Worm (Caenorhabditis elegans) whole organism, L4 larva: ENCODE results near the gene Y62E10A.23.

ENCODE experiments used
- F26F4.8 ChIP-seq: fragments of 200-800 bp; sonication (Bioruptor generic); conservative IDR thresholded peaks from 2 replicates; pipeline ENCODE4 v1.3.6; 2022; ENCODE audit warnings: missing genetic modification characterization, missing compliant biosample characterization
- F37D6.2 ChIP-seq: sonication (generic microtip); optimal IDR thresholded peaks from 2 replicates; lab custom pipeline; 2016; ENCODE audit warnings: mild to moderate bottlenecking, missing genetic modification characterization, missing compliant biosample characterization
- F49E8.2 ChIP-seq: sonication (generic microtip); optimal IDR thresholded peaks from 2 replicates; lab custom pipeline; 2016; ENCODE audit warnings: missing compliant biosample characterization, mild to moderate bottlenecking, missing genetic modification characterization, borderline replicate concordance
- T26A8.4 ChIP-seq: fragments of 200-800 bp; sonication (Bioruptor generic); IDR thresholded peaks from 2 replicates; pipeline ENCODE4 v1.3.6; 2022; ENCODE audit warnings: missing genetic modification characterization, missing compliant biosample characterization
- Y48G9A.11 ChIP-seq: fragments of 200-800 bp; sonication (Bioruptor generic); IDR thresholded peaks from 2 replicates; pipeline ENCODE4 v1.3.6; 2022; ENCODE audit warnings: missing genetic modification reagents, missing genetic modification characterization, missing compliant biosample characterization
- ZK337.2 ChIP-seq: fragments of 200-800 bp; sonication (Bioruptor generic); IDR thresholded peaks from 2 replicates; pipeline ENCODE4 v1.3.6; 2022; ENCODE audit warnings: missing genetic modification reagents, missing genetic modification characterization, missing compliant biosample characterization
- aha-1 ChIP-seq: fragments of 150-350 bp; peaks from one replicate; lab custom pipeline; 2014; ENCODE audit warnings: missing biosample characterization, missing genetic modification characterization
- aly-2 ChIP-seq: sonication (generic microtip); optimal IDR thresholded peaks from 2 replicates; lab custom pipeline; 2018; ENCODE audit warnings: missing biosample characterization, missing genetic modification characterization
- ama-1 ChIP-seq: fragments of 150-350 bp; optimal IDR thresholded peaks from 2 replicates; lab custom pipeline; 2014; ENCODE audit warnings: inconsistent platforms, mixed read lengths
- ceh-32 ChIP-seq: sonication (generic microtip); optimal IDR thresholded peaks from 2 replicates; lab custom pipeline; 2016; ENCODE audit warnings: mild to moderate bottlenecking, missing genetic modification characterization, missing compliant biosample characterization; ENCODE audit not compliant: poor library complexity
- ceh-44 ChIP-seq: fragments of 200-800 bp; sonication (Bioruptor generic); IDR thresholded peaks from 2 replicates; pipeline ENCODE4 v1.3.6; 2022; ENCODE audit warnings: missing genetic modification reagents, missing genetic modification characterization, missing compliant biosample characterization
- ceh-62 ChIP-seq: sonication (generic microtip); optimal IDR thresholded peaks from 2 replicates; lab custom pipeline; 2017; ENCODE audit warnings: missing biosample characterization, missing genetic modification characterization
- ceh-82 ChIP-seq: sonication (generic microtip); optimal IDR thresholded peaks from 2 replicates; lab custom pipeline; 2017; ENCODE audit warnings: missing biosample characterization, missing genetic modification characterization
- ces-1 ChIP-seq: fragments of 150-350 bp; sonication (generic microtip); optimal IDR thresholded peaks from 4 replicates; lab custom pipeline; 2014; ENCODE audit warnings: missing biosample characterization, missing genetic modification reagents, missing genetic modification characterization
- ctbp-1 ChIP-seq: fragments of 200-800 bp; sonication (Bioruptor generic); IDR thresholded peaks from 2 replicates; pipeline ENCODE4 v1.3.6; 2022; ENCODE audit warnings: missing genetic modification reagents, missing genetic modification characterization, missing compliant biosample characterization
- daf-16 ChIP-seq, 3 experiments: sonication (generic microtip); optimal IDR thresholded peaks; 2 replicates each; lab custom pipeline; 2016 to 2017; ENCODE audit warnings: missing genetic modification characterization in 3 of 3, missing genetic modification reagents in 3 of 3, mild to moderate bottlenecking in 2 of 3, missing compliant biosample characterization in 2 of 3, missing biosample characterization in 1 of 3, moderate library complexity in 1 of 3
- dmd-8 ChIP-seq: fragments of 200-800 bp; sonication (Bioruptor generic); IDR thresholded peaks from 2 replicates; pipeline ENCODE4 v1.3.6; 2022; ENCODE audit warnings: missing genetic modification characterization, missing compliant biosample characterization
- dpl-1 ChIP-seq: fragments of 150-350 bp; optimal IDR thresholded peaks from 2 replicates; lab custom pipeline; 2014; ENCODE audit warnings: missing biosample characterization, missing genetic modification reagents, missing genetic modification characterization
- dve-1 ChIP-seq: sonication (generic microtip); optimal IDR thresholded peaks from 2 replicates; lab custom pipeline; 2017; ENCODE audit warnings: antibody characterized with exemption, mild to moderate bottlenecking, missing genetic modification characterization, missing compliant biosample characterization; ENCODE audit not compliant: insufficient read depth
- egl-43 ChIP-seq: fragments of 200-800 bp; sonication (Bioruptor generic); IDR thresholded peaks from 2 replicates; pipeline ENCODE4 v1.3.6; 2022; ENCODE audit warnings: missing genetic modification reagents, missing genetic modification characterization, missing compliant biosample characterization
- hif-1 ChIP-seq, 2 experiments: sonication (generic microtip); optimal IDR thresholded peaks; 2 replicates each; lab custom pipeline; 2016 to 2017; ENCODE audit warnings: missing compliant biosample characterization in 2 of 2, missing genetic modification characterization in 2 of 2, missing genetic modification reagents in 2 of 2, missing genotype in 2 of 2, mild to moderate bottlenecking in 1 of 2
- hlh-11 ChIP-seq: fragments of 200-800 bp; sonication (Bioruptor generic); optimal IDR thresholded peaks from 2 replicates; lab custom pipeline; 2018; ENCODE audit warnings: mild to moderate bottlenecking, missing genetic modification characterization, missing compliant biosample characterization
- hlh-30 ChIP-seq: sonication (generic microtip); optimal IDR thresholded peaks from 2 replicates; lab custom pipeline; 2017; ENCODE audit warnings: antibody characterized with exemption, mild to moderate bottlenecking, missing genetic modification characterization, missing compliant biosample characterization; ENCODE audit not compliant: insufficient read depth
- lin-1 ChIP-seq: fragments of 200-800 bp; sonication (Bioruptor generic); IDR thresholded peaks from 2 replicates; pipeline ENCODE4 v1.3.6; 2022; ENCODE audit warnings: missing genetic modification reagents, missing genetic modification characterization, missing compliant biosample characterization
- lin-13 ChIP-seq: fragments of 150-350 bp; optimal IDR thresholded peaks from 2 replicates; lab custom pipeline; 2014; ENCODE audit warnings: missing biosample characterization, missing genetic modification reagents, missing genetic modification characterization
- lin-38 ChIP-seq: fragments of 200-800 bp; sonication (Bioruptor generic); IDR thresholded peaks from 2 replicates; pipeline ENCODE4 v1.3.6; 2022; ENCODE audit warnings: missing genetic modification reagents, missing genetic modification characterization, missing compliant biosample characterization
- lsy-2 ChIP-seq, 2 experiments: fragments of 150-350 bp in 1 of 2; sonication (generic microtip) in 1 of 2; optimal IDR thresholded peaks; 2 replicates each; lab custom pipeline; 2014 to 2017; ENCODE audit warnings: missing biosample characterization in 2 of 2, missing genetic modification characterization in 2 of 2
- madf-9 ChIP-seq: fragments of 200-800 bp; sonication (Bioruptor generic); conservative IDR thresholded peaks from 2 replicates; pipeline ENCODE4 v1.3.6; 2022; ENCODE audit warnings: missing genetic modification reagents, missing genetic modification characterization, missing compliant biosample characterization
- mep-1 ChIP-seq: fragments of 150-350 bp; sonication (generic microtip); optimal IDR thresholded peaks from 3 replicates; lab custom pipeline; 2014; ENCODE audit warnings: missing biosample characterization, missing genetic modification characterization
- mes-2 ChIP-seq: sonication (generic microtip); optimal IDR thresholded peaks from 2 replicates; lab custom pipeline; 2016; ENCODE audit warnings: missing genotype, mild to moderate bottlenecking, missing genetic modification characterization, missing compliant biosample characterization; ENCODE audit not compliant: poor library complexity, severe bottlenecking
- mxl-2 ChIP-seq: fragments of 200-800 bp; sonication (Bioruptor generic); conservative IDR thresholded peaks from 2 replicates; pipeline ENCODE4 v1.3.6; 2022; ENCODE audit warnings: missing genetic modification reagents, missing genetic modification characterization, missing compliant biosample characterization
- mxl-3 ChIP-seq: fragments of 200-800 bp; sonication (Bioruptor generic); optimal IDR thresholded peaks from 2 replicates; lab custom pipeline; 2018; ENCODE audit warnings: mild to moderate bottlenecking, missing genetic modification characterization, missing compliant biosample characterization
- nhr-11 ChIP-seq: fragments of 150-350 bp; optimal IDR thresholded peaks from 2 replicates; lab custom pipeline; 2014; ENCODE audit warnings: missing biosample characterization, missing genetic modification characterization
- nhr-111 ChIP-seq: fragments of 200-800 bp; sonication (Bioruptor generic); optimal IDR thresholded peaks from 2 replicates; lab custom pipeline; 2018; ENCODE audit warnings: mild to moderate bottlenecking, missing genetic modification characterization, missing compliant biosample characterization
- nhr-25 ChIP-seq: sonication (generic microtip); optimal IDR thresholded peaks from 2 replicates; lab custom pipeline; 2017; ENCODE audit warnings: missing genetic modification characterization, mild to moderate bottlenecking, missing compliant biosample characterization, antibody characterized with exemption, moderate library complexity, borderline replicate concordance; ENCODE audit not compliant: insufficient read depth
- nhr-28 ChIP-seq: fragments of 150-350 bp; optimal IDR thresholded peaks from 2 replicates; lab custom pipeline; 2014; ENCODE audit warnings: missing biosample characterization, missing genetic modification characterization
- nhr-6 ChIP-seq: fragments of 150-350 bp; optimal IDR thresholded peaks from 2 replicates; lab custom pipeline; 2014; ENCODE audit warnings: missing biosample characterization, missing genetic modification characterization
- nhr-76 ChIP-seq: fragments of 150-350 bp; optimal IDR thresholded peaks from 2 replicates; lab custom pipeline; 2014; ENCODE audit warnings: missing biosample characterization, missing genetic modification characterization
- pha-4 ChIP-seq, 2 experiments: fragments of 150-350 bp in 1 of 2; fragments of 200-800 bp in 1 of 2; sonication (Bioruptor generic) in 1 of 2; IDR thresholded peaks in 1 of 2; optimal IDR thresholded peaks in 1 of 2; 2 replicates each; pipeline versions ENCODE4 v1.3.6 to Lab custom; 2014 to 2022; ENCODE audit warnings: missing genetic modification characterization in 2 of 2, missing genetic modification reagents in 2 of 2, missing biosample characterization in 1 of 2, missing compliant biosample characterization in 1 of 2
- pqm-1 ChIP-seq: sonication (generic microtip); optimal IDR thresholded peaks from 2 replicates; lab custom pipeline; 2017; ENCODE audit warnings: missing biosample characterization, missing genetic modification characterization
- rbr-2 ChIP-seq: sonication (generic microtip); optimal IDR thresholded peaks from 2 replicates; lab custom pipeline; 2016; ENCODE audit warnings: missing genotype, missing genetic modification characterization, missing compliant biosample characterization
- saeg-2 ChIP-seq: fragments of 200-800 bp; sonication (Bioruptor generic); IDR thresholded peaks from 2 replicates; pipeline ENCODE4 v1.3.6; 2022; ENCODE audit warnings: missing genetic modification reagents, missing genetic modification characterization, missing compliant biosample characterization
- set-16 ChIP-seq: fragments of 200-800 bp; sonication (Bioruptor generic); IDR thresholded peaks from 2 replicates; pipeline ENCODE4 v1.3.6; 2022; ENCODE audit warnings: missing genetic modification reagents, missing genetic modification characterization, missing compliant biosample characterization
- skn-1 ChIP-seq: fragments of 150-350 bp; optimal IDR thresholded peaks from 2 replicates; lab custom pipeline; 2014; ENCODE audit warnings: missing biosample characterization, missing genetic modification characterization
- spr-1 ChIP-seq: sonication (generic microtip); optimal IDR thresholded peaks from 2 replicates; lab custom pipeline; 2016; ENCODE audit warnings: mild to moderate bottlenecking, missing genetic modification characterization, missing compliant biosample characterization
- unc-130 ChIP-seq: sonication (generic microtip); optimal IDR thresholded peaks from 2 replicates; lab custom pipeline; 2016; ENCODE audit warnings: missing genetic modification reagents, missing genetic modification characterization, missing compliant biosample characterization
- unc-39 ChIP-seq: sonication (generic microtip); optimal IDR thresholded peaks from 2 replicates; lab custom pipeline; 2017; ENCODE audit warnings: missing biosample characterization, missing genetic modification characterization
- unc-62 ChIP-seq, 3 experiments: fragments of 150-350 bp in 1 of 3; sonication (generic microtip); optimal IDR thresholded peaks in 2 of 3; peaks in 1 of 3; 1 replicate in 1 of 3; 2 replicates in 2 of 3; lab custom pipeline; 2014 to 2017; ENCODE audit warnings: missing biosample characterization in 3 of 3, missing genetic modification characterization in 3 of 3, missing genetic modification reagents in 3 of 3, missing genotype in 1 of 3
- zip-11 ChIP-seq: fragments of 200-800 bp; sonication (Bioruptor generic); IDR thresholded peaks from 2 replicates; pipeline ENCODE4 v1.3.6; 2022; ENCODE audit warnings: missing genetic modification characterization, missing compliant biosample characterization

The Y62E10A.23 gene

ce11 chrIV:13386043-13386442 lies at the start of gene Y62E10A.23, which contains the start of the genes Y62E10A.20 and mdt-9:
Y62E10A.23 (plus strand) TSS chrIV:13386324.
Y62E10A.20 (minus strand) TSS chrIV:13386091.
mdt-9 (plus strand) TSS chrIV:13386380.
- TF ChIP-seq ceh-32 (tag; lab: Kevin White, UChicago), result no peak
- TF ChIP-seq mxl-3 (GFP tag; lab: Kevin White, UChicago), result no peak
- no peak for TF ChIP-seq Y48G9A.11
- TF ChIP-seq hlh-30, result peak; percentile 45
- TF ChIP-seq T26A8.4 (GFP tag; lab: Robert Waterston, UW), result 0 out of 2 replicates have a peak, but pooled peaks have one; percentile 46
- peak; percentile 78 for TF ChIP-seq unc-130
- no peak for TF ChIP-seq F49E8.2 (tag; lab: Kevin White, UChicago)
- TF ChIP-seq aly-2 (tag; lab: Kevin White, UChicago), result no peak
- no peak for TF ChIP-seq daf-16 (GFP tag; optimal IDR thresholded peaks at IDR 0.05; lab: Kevin White, UChicago)
- peak; percentile 31 for TF ChIP-seq daf-16 (tag; optimal IDR thresholded peaks at IDR 0.05; lab: Kevin White, UChicago)
- no peak for TF ChIP-seq F26F4.8 (GFP tag; lab: Robert Waterston, UW)
- TF ChIP-seq unc-39, result no peak
- peak; percentile 0 for TF ChIP-seq spr-1 (tag; lab: Kevin White, UChicago)
- no peak for TF ChIP-seq ZK337.2
- no peak for TF ChIP-seq ces-1
- no peak for TF ChIP-seq zip-11 (GFP tag; lab: Robert Waterston, UW)
- peak; percentile 41 for TF ChIP-seq F37D6.2 (tag; lab: Kevin White, UChicago)
- TF ChIP-seq ama-1 (lab: Kevin White, UChicago), result peak; percentile 20
- no peak for TF ChIP-seq pqm-1 (tag; lab: Kevin White, UChicago)
- TF ChIP-seq dpl-1, result peak; percentile 74
- no peak for TF ChIP-seq egl-43 (GFP tag; lab: Robert Waterston, UW)
- peak; percentile 94 for TF ChIP-seq mes-2
- TF ChIP-seq ctbp-1, result peak; percentile 14; the same call in 1 of the 2 replicates
- peak; percentile 92 for TF ChIP-seq nhr-6 (tag; lab: Kevin White, UChicago)
- no peak for TF ChIP-seq madf-9 (GFP tag; lab: Robert Waterston, UW)
- TF ChIP-seq lin-13 (GFP tag; lab: Kevin White, UChicago), result peak; percentile 88
- no peak for TF ChIP-seq set-16 (GFP tag; lab: Robert Waterston, UW)
- TF ChIP-seq saeg-2 (GFP tag; lab: Robert Waterston, UW), result no peak
- peak; percentile 70 for TF ChIP-seq dve-1 (tag; lab: Kevin White, UChicago)
- TF ChIP-seq nhr-76, result no peak
- TF ChIP-seq aha-1 (tag; lab: Kevin White, UChicago), result peak; percentile 96
- no peak for TF ChIP-seq nhr-25 (tag; lab: Kevin White, UChicago)
- no peak for TF ChIP-seq nhr-111
- TF ChIP-seq mxl-2 (GFP tag; lab: Robert Waterston, UW), result no peak
- TF ChIP-seq ceh-82 (tag; lab: Kevin White, UChicago), result no peak
- peak; percentile 61 for TF ChIP-seq rbr-2 (tag; lab: Kevin White, UChicago)
- TF ChIP-seq hlh-11 (tag; lab: Kevin White, UChicago), result no peak
- no peak for TF ChIP-seq skn-1
- TF ChIP-seq ceh-44, result no peak
- TF ChIP-seq ceh-62, result no peak
- TF ChIP-seq lin-38 (GFP tag; lab: Robert Waterston, UW), result peak; percentile 96
- TF ChIP-seq lsy-2 (tag; optimal IDR thresholded peaks at IDR 0.05; lab: Kevin White, UChicago), result peak in 1 of 2 experiments; percentile 89
- no peak for TF ChIP-seq lin-1 (GFP tag; lab: Robert Waterston, UW)
- no peak for TF ChIP-seq nhr-11 (tag; lab: Kevin White, UChicago)
- peak in 1 of 2 experiments; percentile 76 for TF ChIP-seq hif-1 (tag; optimal IDR thresholded peaks at IDR 0.05; lab: Kevin White, UChicago)
- TF ChIP-seq nhr-28, result peak; percentile 30
- no peak for TF ChIP-seq dmd-8 (GFP tag; lab: Robert Waterston, UW)
- TF ChIP-seq unc-62 (GFP tag; optimal IDR thresholded peaks at IDR 0.05 in 1 of 2; lab: Kevin White, UChicago), result no peak
- no peak for TF ChIP-seq unc-62 (tag; optimal IDR thresholded peaks at IDR 0.05; lab: Kevin White, UChicago)
- TF ChIP-seq pha-4 (GFP tag; IDR thresholded peaks at IDR 0.05; lab: Robert Waterston, UW), result no peak
- TF ChIP-seq pha-4 (tag; optimal IDR thresholded peaks at IDR 0.05; lab: Kevin White, UChicago), result peak; percentile 29
- peak; percentile 86 for TF ChIP-seq mep-1 (tag; lab: Kevin White, UChicago)
